Worm (Caenorhabditis elegans) whole organism, young adult: ENCODE measurements around the gene H43I07.1.

Source experiments
- F22D6.2 ChIP-seq: sonication (generic microtip); optimal IDR thresholded peaks from 2 replicates; lab custom pipeline; 2016; ENCODE audit warnings: mild to moderate bottlenecking, missing genetic modification characterization, missing compliant biosample characterization
- chd-7 ChIP-seq: sonication (generic microtip); optimal IDR thresholded peaks from 2 replicates; lab custom pipeline; 2016; ENCODE audit warnings: mild to moderate bottlenecking, missing genetic modification characterization, moderate library complexity, missing compliant biosample characterization
- him-1 ChIP-seq: sonication (generic microtip); optimal IDR thresholded peaks from 2 replicates; lab custom pipeline; 2016; ENCODE audit warnings: missing genotype, missing genetic modification reagents, missing genetic modification characterization, missing compliant biosample characterization
- let-526 ChIP-seq: fragments of 200-800 bp; sonication (Bioruptor generic); IDR thresholded peaks from 2 replicates; pipeline ENCODE4 v1.3.6; 2022; ENCODE audit warnings: missing genetic modification reagents, missing genetic modification characterization, missing compliant biosample characterization
- nhr-90 ChIP-seq: sonication (generic microtip); optimal IDR thresholded peaks from 2 replicates; lab custom pipeline; 2016; ENCODE audit warnings: missing genotype, mild to moderate bottlenecking, missing genetic modification characterization, missing compliant biosample characterization
- snpc-1.3 ChIP-seq: sonication (generic microtip); optimal IDR thresholded peaks from 2 replicates; lab custom pipeline; 2017; ENCODE audit warnings: missing genetic modification characterization, mild to moderate bottlenecking, missing compliant biosample characterization, antibody characterized with exemption, moderate library complexity, missing genotype, missing genetic modification reagents; ENCODE audit not compliant: insufficient read depth
- snpc-4 ChIP-seq, 5 experiments: fragments of 150-350 bp in 1 of 5; sonication (generic microtip) in 4 of 5; optimal IDR thresholded peaks; 2 replicates each; lab custom pipeline; 2014 to 2018; ENCODE audit warnings: missing genetic modification characterization in 5 of 5, missing biosample characterization in 3 of 5, antibody characterized with exemption in 2 of 5, mild to moderate bottlenecking in 2 of 5, missing compliant biosample characterization in 2 of 5, missing genotype in 2 of 5, moderate library complexity in 2 of 5, missing genetic modification reagents in 1 of 5
- unc-130 ChIP-seq: sonication (generic microtip); optimal IDR thresholded peaks from 2 replicates; lab custom pipeline; 2016; ENCODE audit warnings: missing genetic modification reagents, missing genetic modification characterization, missing compliant biosample characterization
- unc-62 ChIP-seq: fragments of 150-350 bp; optimal IDR thresholded peaks from 2 replicates; lab custom pipeline; 2014; ENCODE audit warnings: missing biosample characterization, missing genetic modification reagents, missing genetic modification characterization
- ztf-25 ChIP-seq: fragments of 200-800 bp; sonication (Bioruptor generic); IDR thresholded peaks from 2 replicates; pipeline ENCODE4 v1.3.6; 2022; ENCODE audit warnings: missing genetic modification reagents, missing genetic modification characterization, missing compliant biosample characterization

DNA sequence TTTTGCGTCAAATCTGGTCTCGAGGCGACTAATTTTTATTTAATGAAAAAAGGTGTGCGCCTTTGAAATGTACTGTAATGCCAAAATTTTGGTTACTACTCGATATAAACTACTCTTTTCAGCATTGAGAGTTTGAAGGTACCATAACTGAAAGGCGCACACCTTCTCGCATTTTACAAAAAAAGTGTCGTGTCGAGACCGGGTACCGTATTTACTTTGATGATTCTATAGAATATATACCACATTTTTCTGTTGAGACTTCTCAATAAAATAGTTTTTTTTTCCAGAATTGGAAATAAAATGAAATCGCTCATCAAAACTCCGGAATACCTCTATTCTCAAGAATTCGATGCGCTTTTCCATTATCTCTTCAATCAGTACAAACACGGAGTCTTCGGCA lies 41.6 kb upstream of the H43I07.1 start, which contains the start of gene Y45G5AM.4:
- TF ChIP-seq snpc-1.3 (tag; lab: Kevin White, UChicago) (no peak), nhr-90 (no peak), F22D6.2 (tag; lab: Kevin White, UChicago) (no peak), chd-7 (tag; lab: Kevin White, UChicago) (no peak), let-526 (GFP tag; lab: Robert Waterston, UW) (no peak), ztf-25 (no peak), him-1 (tag; lab: Kevin White, UChicago) (no peak), snpc-4 (GFP tag; optimal IDR thresholded peaks at IDR 0.05; lab: Kevin White, UChicago) (no peak), snpc-4 (tag; optimal IDR thresholded peaks at IDR 0.05; lab: Kevin White, UChicago) (no peak), unc-62 (GFP tag; lab: Kevin White, UChicago) (no peak), unc-130 (GFP tag; lab: Kevin White, UChicago) (no peak)
